Worm (Caenorhabditis elegans) whole organism, mixed stage, embryonic: Measurements from ENCODE around the gene pgm-1.

Source experiments
- lin-13 ChIP-seq: fragments of 150-350 bp; optimal IDR thresholded peaks from 2 replicates; lab custom pipeline; 2014; ENCODE audit warnings: missing biosample characterization, missing genetic modification characterization
- mab-5 ChIP-seq: fragments of 150-350 bp; optimal IDR thresholded peaks from 2 replicates; lab custom pipeline; 2014; ENCODE audit warnings: missing biosample characterization, missing genetic modification characterization
- nhr-12 ChIP-seq: fragments of 150-350 bp; optimal IDR thresholded peaks from 2 replicates; lab custom pipeline; 2014; ENCODE audit warnings: missing biosample characterization, missing genetic modification characterization
- nhr-76 ChIP-seq: sonication (generic microtip); optimal IDR thresholded peaks from 2 replicates; lab custom pipeline; 2017; ENCODE audit warnings: missing biosample characterization, missing genetic modification characterization
- pha-4 ChIP-seq: fragments of 150-350 bp; optimal IDR thresholded peaks from 2 replicates; lab custom pipeline; 2018; ENCODE audit warnings: missing biosample characterization, missing genetic modification reagents, missing genetic modification characterization
- snpc-4 ChIP-seq: fragments of 150-350 bp; optimal IDR thresholded peaks from 2 replicates; lab custom pipeline; 2014; ENCODE audit warnings: missing biosample characterization, missing genetic modification characterization
- unc-62 ChIP-seq: fragments of 150-350 bp; optimal IDR thresholded peaks from 2 replicates; lab custom pipeline; 2014; ENCODE audit warnings: missing biosample characterization, missing genetic modification reagents, missing genetic modification characterization

DNA sequence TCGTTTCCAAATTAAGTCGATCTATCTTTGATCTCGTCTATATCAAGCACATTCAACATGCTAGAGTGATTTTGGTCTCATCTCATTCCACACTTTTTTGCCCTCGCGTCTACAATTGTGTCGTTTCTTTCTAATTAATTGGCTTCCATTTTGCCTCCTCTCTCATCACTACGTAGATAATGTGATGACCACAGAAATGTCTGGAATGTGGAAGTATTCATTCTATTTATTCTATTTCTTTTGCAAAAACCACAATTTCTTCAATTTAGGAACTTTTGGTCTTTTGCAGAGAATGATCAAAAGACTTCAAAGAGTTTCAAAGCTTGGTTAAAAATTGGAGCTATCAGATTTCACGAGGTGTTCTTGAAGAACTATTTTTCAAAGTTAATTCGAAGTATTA lies 26.3 kb downstream of the pgm-1 start:
- TF ChIP-seq nhr-12 (tag; lab: Kevin White, UChicago) (no peak), nhr-76 (tag; lab: Kevin White, UChicago) (no peak), mab-5 (tag; lab: Kevin White, UChicago) (no peak), pha-4 (tag; lab: Kevin White, UChicago) (no peak), unc-62 (no peak), snpc-4 (tag; lab: Kevin White, UChicago) (no peak), lin-13 (no peak)
